Worm (Caenorhabditis elegans): ENCODE results near the gene C34B4.5.
"Not testable (repeated sequence)": the region's sequence is repeated elsewhere in the genome, so short reads cannot be mapped to it uniquely, and the experiment has no call there.

The C34B4.5 gene

DNA sequence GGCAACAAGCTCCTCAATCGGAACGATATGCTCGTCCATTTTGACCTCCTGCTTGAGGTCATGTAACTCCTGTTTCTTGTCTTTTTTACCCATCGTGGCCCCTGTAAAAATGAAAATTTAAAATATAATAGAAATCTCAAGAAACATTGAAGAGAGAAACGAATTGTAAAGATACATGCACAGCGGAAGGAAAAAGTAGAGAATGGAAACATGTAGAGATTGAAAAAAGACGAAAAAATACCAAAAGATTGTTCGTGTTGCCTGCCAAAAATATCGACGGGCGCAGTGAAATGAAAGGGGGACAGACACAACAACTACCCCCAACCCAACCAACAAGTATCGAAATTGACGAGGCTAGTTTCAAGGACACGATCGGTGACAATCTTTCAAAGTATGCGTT is 34.1 kb downstream of the C34B4.5 start, which contains the start of gene eat-6:
Gene eat-6 (minus strand): TSS at position 101 of the 400 bp plus-strand sequence.
- no peak for TF ChIP-seq hmbx-1 (tag; optimal IDR thresholded peaks at IDR 0.05)
- no peak for TF ChIP-seq scrt-1 (GFP tag; IDR thresholded peaks at IDR 0.05)
- no peak for TF ChIP-seq sea-1 (GFP tag; conservative IDR thresholded peaks at IDR 0.05)
- TF ChIP-seq flt-1 (GFP tag; IDR thresholded peaks at IDR 0.05), result no peak
- TF ChIP-seq ama-1 (optimal IDR thresholded peaks at IDR 0.05), result no peak
- TF ChIP-seq pes-1 (GFP tag; IDR thresholded peaks at IDR 0.05), result no peak
- TF ChIP-seq aly-1 (tag; optimal IDR thresholded peaks at IDR 0.05), result no peak
- no peak for TF ChIP-seq ceh-13 (GFP tag; optimal IDR thresholded peaks at IDR 0.05)
- TF ChIP-seq hmg-4 (GFP tag; optimal IDR thresholded peaks at IDR 0.05), result no peak
- TF ChIP-seq tbx-11 (GFP tag; IDR thresholded peaks at IDR 0.05), result no peak
- TF ChIP-seq B0310.2 (tag; optimal IDR thresholded peaks at IDR 0.05), result no peak
- TF ChIP-seq tra-4 (tag; optimal IDR thresholded peaks at IDR 0.05), result no peak
- TF ChIP-seq ceh-36 (tag; optimal IDR thresholded peaks at IDR 0.05), result no peak
- TF ChIP-seq ets-7 (tag; optimal IDR thresholded peaks at IDR 0.05), result no peak
- TF ChIP-seq hnd-1 (tag; optimal IDR thresholded peaks at IDR 0.05), result no peak
- no peak for TF ChIP-seq F13C5.2 (tag; optimal IDR thresholded peaks at IDR 0.05)
- no peak for TF ChIP-seq tbx-37 (GFP tag; conservative IDR thresholded peaks at IDR 0.05)

DNA sequence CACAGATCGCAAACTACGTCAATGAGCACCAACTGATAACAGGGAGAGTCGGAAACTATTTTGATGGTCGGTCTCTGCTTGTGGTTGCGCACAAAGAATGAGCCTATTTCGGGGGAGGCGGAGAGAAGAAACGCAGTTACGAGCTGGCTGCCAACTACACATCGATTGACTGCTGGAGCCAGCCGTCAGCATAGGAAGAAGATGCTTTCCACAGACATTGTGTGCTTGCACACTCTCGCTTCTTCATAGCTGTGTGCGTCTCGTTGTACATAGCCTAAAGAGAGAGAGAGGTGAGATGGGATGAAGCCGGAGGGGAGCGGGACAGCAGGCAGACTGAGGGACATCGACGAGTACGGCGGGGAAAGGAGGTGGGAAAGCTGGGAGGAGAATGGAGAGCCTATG is 34.7 kb downstream of the C34B4.5 start:
- TF ChIP-seq scrt-1 (GFP tag; IDR thresholded peaks at IDR 0.05) (no peak), hmg-4 (GFP tag; optimal IDR thresholded peaks at IDR 0.05) (peak; percentile 79), pes-1 (GFP tag; IDR thresholded peaks at IDR 0.05) (no peak), ama-1 (optimal IDR thresholded peaks at IDR 0.05) (no peak), F13C5.2 (tag; optimal IDR thresholded peaks at IDR 0.05) (peak; percentile 67), tra-4 (tag; optimal IDR thresholded peaks at IDR 0.05) (no peak), hnd-1 (tag; optimal IDR thresholded peaks at IDR 0.05) (no peak), tbx-37 (GFP tag; conservative IDR thresholded peaks at IDR 0.05) (no peak)

DNA sequence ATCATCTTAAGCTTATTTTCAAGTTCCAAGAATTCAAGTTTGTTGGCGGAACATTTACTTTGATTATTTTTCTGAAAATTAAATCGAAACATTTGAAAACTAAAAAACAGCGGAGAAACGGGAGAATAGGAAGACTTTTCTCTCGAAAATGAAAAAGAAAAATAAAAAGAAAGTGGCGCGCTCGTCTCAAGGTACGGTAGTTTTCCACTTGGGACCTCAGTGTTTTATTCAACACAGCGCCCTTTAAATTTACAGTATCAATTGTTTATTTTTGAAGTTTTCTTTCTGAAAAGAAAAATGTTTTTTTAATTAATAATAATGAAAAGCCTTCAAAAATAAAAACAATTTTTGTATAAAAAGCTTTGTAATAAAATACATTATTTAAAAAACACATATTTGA is 35.7 kb downstream of the C34B4.5 start:
- TF ChIP-seq hnd-1 (tag; optimal IDR thresholded peaks at IDR 0.05) (no peak), ets-7 (tag; optimal IDR thresholded peaks at IDR 0.05) (no peak), ceh-36 (tag; optimal IDR thresholded peaks at IDR 0.05) (no peak), aly-1 (tag; optimal IDR thresholded peaks at IDR 0.05) (no peak)

DNA sequence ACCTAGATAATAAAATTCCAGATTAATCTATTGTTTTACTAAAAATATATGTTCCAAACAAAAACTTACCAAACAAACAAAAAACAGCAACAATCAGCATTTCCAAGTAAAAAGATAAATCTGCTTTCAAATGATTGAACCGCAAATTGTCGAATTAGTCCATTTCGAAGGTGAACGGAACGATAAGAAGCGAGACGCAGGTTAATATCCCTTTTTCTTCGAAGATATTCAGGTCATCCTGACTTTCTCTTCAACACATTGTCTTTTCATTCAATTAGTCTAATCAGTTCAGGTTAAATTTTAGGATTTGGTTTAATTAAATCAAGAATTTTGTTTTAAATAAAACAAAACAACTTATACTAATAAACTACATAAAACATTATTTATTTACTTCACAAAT is 37.6 kb downstream of the C34B4.5 start, which contains the start of gene B0365.9:
Gene B0365.9 (minus strand): TSS at position 186 of the 400 bp plus-strand sequence.
- no peak for TF ChIP-seq ceh-36 (tag; optimal IDR thresholded peaks at IDR 0.05)
- TF ChIP-seq ama-1 (optimal IDR thresholded peaks at IDR 0.05), result no peak
- no peak for TF ChIP-seq aly-1 (tag; optimal IDR thresholded peaks at IDR 0.05)
- TF ChIP-seq hmg-4 (GFP tag; optimal IDR thresholded peaks at IDR 0.05), result no peak
- no peak for TF ChIP-seq ceh-13 (GFP tag; optimal IDR thresholded peaks at IDR 0.05)
- TF ChIP-seq flt-1 (GFP tag; IDR thresholded peaks at IDR 0.05), result no peak

DNA sequence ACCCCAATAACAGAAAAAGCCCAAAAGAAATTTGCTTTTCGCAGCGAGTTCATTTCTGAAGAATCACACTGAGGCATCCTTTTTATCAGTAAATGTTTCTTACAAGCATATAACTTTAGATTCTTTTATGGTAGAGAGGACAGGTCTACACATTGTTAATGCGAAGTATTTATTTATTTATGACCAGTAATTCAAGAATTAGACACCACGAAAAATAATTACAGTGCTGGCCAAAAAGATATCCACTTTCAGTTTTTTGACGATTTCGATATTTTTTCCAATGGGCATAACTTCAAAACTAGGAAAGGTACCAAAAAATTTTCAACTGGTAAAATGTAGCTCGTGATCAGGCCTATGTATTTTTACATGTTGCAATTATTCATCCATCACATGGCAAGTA is 39.0 kb downstream of the C34B4.5 start, which contains the start of gene clec-225:
Gene clec-225 (minus strand): TSS at position 101 of the 400 bp plus-strand sequence.
- not testable (repeated sequence) for TF ChIP-seq ceh-36 (tag; optimal IDR thresholded peaks at IDR 0.05); ets-7 (tag; optimal IDR thresholded peaks at IDR 0.05); tbx-11 (GFP tag; IDR thresholded peaks at IDR 0.05)

DNA sequence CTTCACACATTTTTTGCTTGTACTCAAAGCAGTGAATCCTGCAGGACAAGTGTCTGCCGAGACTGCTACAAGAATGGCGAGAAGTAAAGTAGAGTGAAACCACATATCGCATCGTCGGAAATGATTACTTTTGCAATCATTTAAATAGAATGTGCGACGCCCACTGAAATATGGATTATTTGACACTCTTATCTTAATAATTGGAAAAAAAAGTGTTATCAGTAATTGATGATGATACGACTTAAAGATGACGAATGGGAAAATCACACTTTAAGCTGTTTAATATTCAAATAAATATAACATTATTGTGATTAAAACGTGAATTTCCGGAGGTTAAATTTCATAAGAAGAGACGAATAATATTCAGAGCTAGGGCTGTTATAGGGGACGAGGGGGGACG is 42.2 kb downstream of the C34B4.5 start, which contains the start of gene clec-41:
Gene clec-41 (minus strand): TSS at position 147 of the 400 bp plus-strand sequence.
- TF ChIP-seq tbx-37 (GFP tag; conservative IDR thresholded peaks at IDR 0.05) (no peak), aly-1 (tag; optimal IDR thresholded peaks at IDR 0.05) (no peak), ama-1 (optimal IDR thresholded peaks at IDR 0.05) (no peak), ceh-13 (GFP tag; optimal IDR thresholded peaks at IDR 0.05) (no peak), hmbx-1 (tag; optimal IDR thresholded peaks at IDR 0.05) (no peak), F13C5.2 (tag; optimal IDR thresholded peaks at IDR 0.05) (no peak), tbx-11 (GFP tag; IDR thresholded peaks at IDR 0.05) (no peak), hmg-4 (GFP tag; optimal IDR thresholded peaks at IDR 0.05) (no peak), sea-1 (GFP tag; conservative IDR thresholded peaks at IDR 0.05) (no peak)

DNA sequence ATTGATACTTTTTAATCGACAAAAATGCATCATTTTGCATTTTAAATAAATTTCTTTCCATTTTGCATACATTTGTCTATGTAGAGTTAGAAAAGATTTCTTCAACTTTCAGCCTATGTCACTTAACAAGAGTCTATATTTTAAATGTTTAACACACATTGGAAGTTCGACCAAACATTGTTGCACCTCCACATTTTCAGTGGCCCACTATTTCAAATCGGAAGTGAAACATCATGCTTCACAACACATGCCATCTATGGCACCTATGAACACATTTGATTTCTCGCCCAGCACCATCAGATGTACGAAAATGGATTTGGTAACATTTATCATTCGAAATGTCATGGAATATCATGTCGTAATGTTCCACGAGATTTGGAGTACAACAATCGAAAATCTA is 42.9 kb downstream of the C34B4.5 start, which contains the start of gene dhc-3:
Gene dhc-3 (plus strand): TSS at position 301 of the 400 bp plus-strand sequence.
- TF ChIP-seq scrt-1 (GFP tag; IDR thresholded peaks at IDR 0.05), result no peak
- TF ChIP-seq ama-1 (optimal IDR thresholded peaks at IDR 0.05), result no peak
- TF ChIP-seq hnd-1 (tag; optimal IDR thresholded peaks at IDR 0.05), result no peak
- TF ChIP-seq sea-1 (GFP tag; conservative IDR thresholded peaks at IDR 0.05), result no peak
- no peak for TF ChIP-seq tra-4 (tag; optimal IDR thresholded peaks at IDR 0.05)
- TF ChIP-seq tbx-11 (GFP tag; IDR thresholded peaks at IDR 0.05), result no peak
- TF ChIP-seq tbx-37 (GFP tag; conservative IDR thresholded peaks at IDR 0.05), result no peak
- no peak for TF ChIP-seq hmg-4 (GFP tag; optimal IDR thresholded peaks at IDR 0.05)
- TF ChIP-seq ceh-13 (GFP tag; optimal IDR thresholded peaks at IDR 0.05), result no peak
- TF ChIP-seq F13C5.2 (tag; optimal IDR thresholded peaks at IDR 0.05), result no peak
- TF ChIP-seq aly-1 (tag; optimal IDR thresholded peaks at IDR 0.05), result no peak

Data from whole organism, early embryonic.